Fruit fly (Drosophila melanogaster) whole organism, adult: Measurements from ENCODE around the gene TAF1B.
A peak's percentile ranks its signal among the peaks of the same experiment; 100 is the strongest.

Experiments used
- CG11617 ChIP-seq: fragments of 200-800 bp; sonication (Bioruptor generic); optimal IDR thresholded peaks from 2 replicates; lab custom pipeline; 2017; ENCODE audit warnings: mild to moderate bottlenecking, missing biosample characterization, missing genetic modification reagents, missing genetic modification characterization
- CG12768 ChIP-seq: fragments of 200-800 bp; sonication (Bioruptor generic); optimal IDR thresholded peaks from 2 replicates; lab custom pipeline; 2017; ENCODE audit warnings: missing biosample characterization, missing genetic modification characterization, mild to moderate bottlenecking, moderate library complexity, missing genetic modification reagents
- CG14711 ChIP-seq: fragments of 200-800 bp; sonication (Bioruptor generic); optimal IDR thresholded peaks from 2 replicates; lab custom pipeline; 2018; ENCODE audit warnings: missing biosample characterization, mild to moderate bottlenecking, missing genetic modification characterization, moderate library complexity
- CG1620 ChIP-seq: fragments of 200-800 bp; sonication (Bioruptor generic); optimal IDR thresholded peaks from 2 replicates; lab custom pipeline; 2016; ENCODE audit warnings: missing biosample characterization, missing genetic modification characterization
- CG33017 ChIP-seq: fragments of 200-800 bp; sonication (Bioruptor generic); optimal IDR thresholded peaks from 2 replicates; lab custom pipeline; 2018; ENCODE audit warnings: missing biosample characterization, mild to moderate bottlenecking, missing genetic modification characterization, moderate library complexity
- CG5204 ChIP-seq: fragments of 200-800 bp; sonication (Bioruptor generic); optimal IDR thresholded peaks from 2 replicates; lab custom pipeline; 2016; ENCODE audit warnings: missing biosample characterization, missing genetic modification characterization
- CG7045 ChIP-seq: fragments of 200-800 bp; sonication (Bioruptor generic); optimal IDR thresholded peaks from 2 replicates; lab custom pipeline; 2017; ENCODE audit warnings: missing biosample characterization, mild to moderate bottlenecking, missing genetic modification characterization
- CG7101 ChIP-seq: fragments of 200-800 bp; sonication (Bioruptor generic); optimal IDR thresholded peaks from 2 replicates; lab custom pipeline; 2018; ENCODE audit warnings: missing biosample characterization, mild to moderate bottlenecking, missing genetic modification characterization, moderate library complexity
- Clk ChIP-seq: fragments of 200-800 bp; sonication (Bioruptor generic); optimal IDR thresholded peaks from 2 replicates; lab custom pipeline; 2017; ENCODE audit warnings: missing biosample characterization, missing genetic modification characterization
- Crg-1 ChIP-seq: fragments of 200-800 bp; sonication (Bioruptor generic); optimal IDR thresholded peaks from 2 replicates; lab custom pipeline; 2016; ENCODE audit warnings: missing biosample characterization, missing genetic modification characterization
- Hr96 ChIP-seq: fragments of 200-800 bp; sonication (Bioruptor generic); optimal IDR thresholded peaks from 2 replicates; lab custom pipeline; 2016; ENCODE audit warnings: missing biosample characterization, missing genetic modification characterization
- Mnt ChIP-seq: fragments of 200-800 bp; sonication (Bioruptor generic); optimal IDR thresholded peaks from 2 replicates; lab custom pipeline; 2016; ENCODE audit warnings: missing biosample characterization, mild to moderate bottlenecking, missing genetic modification characterization
- bab1 ChIP-seq: fragments of 200-800 bp; sonication (Bioruptor generic); optimal IDR thresholded peaks from 3 replicates; lab custom pipeline; 2019; ENCODE audit warnings: missing biosample characterization, mild to moderate bottlenecking, missing genetic modification characterization, moderate library complexity
- cic ChIP-seq: fragments of 200-800 bp; sonication (Bioruptor generic); optimal IDR thresholded peaks from 2 replicates; lab custom pipeline; 2017; ENCODE audit warnings: missing biosample characterization, mild to moderate bottlenecking, missing genetic modification characterization, moderate library complexity
- cnc ChIP-seq, 2 experiments: fragments of >200 bp; optimal IDR thresholded peaks; 2 replicates each; lab custom pipeline; 2017
- kay ChIP-seq: fragments of 200-800 bp; sonication (Bioruptor generic); peaks from one replicate; lab custom pipeline; 2016; ENCODE audit warnings: missing biosample characterization, missing genetic modification characterization, borderline replicate concordance
- ovo ChIP-seq: fragments of 200-800 bp; sonication (Bioruptor generic); optimal IDR thresholded peaks from 2 replicates; lab custom pipeline; 2016; ENCODE audit warnings: missing biosample characterization, missing genetic modification characterization
- pad ChIP-seq: fragments of 200-800 bp; sonication (Bioruptor generic); optimal IDR thresholded peaks from 3 replicates; lab custom pipeline; 2017; ENCODE audit warnings: missing biosample characterization, missing genetic modification characterization, mild to moderate bottlenecking, moderate library complexity, missing genetic modification reagents
- tj ChIP-seq: fragments of 200-800 bp; sonication (Bioruptor generic); optimal IDR thresholded peaks from 3 replicates; lab custom pipeline; 2017; ENCODE audit warnings: missing biosample characterization, mild to moderate bottlenecking, missing genetic modification characterization, moderate library complexity
- toe ChIP-seq: fragments of 200-800 bp; sonication (Bioruptor generic); optimal IDR thresholded peaks from 2 replicates; lab custom pipeline; 2016; ENCODE audit warnings: missing biosample characterization, missing genetic modification characterization

Gene TAF1B

dm6 chr3R:10153957-10154685, 10.1 kb upstream of the TAF1B start:
- TF ChIP-seq CG7101 (tag; lab: Kevin White, UChicago) (no peak), Mnt (GFP tag; lab: Kevin White, UChicago) (no peak), CG12768 (GFP tag; lab: Kevin White, UChicago) (no peak), CG14711 (tag; lab: Kevin White, UChicago) (no peak), ovo (GFP tag; lab: Kevin White, UChicago) (no peak), bab1 (GFP tag; lab: Kevin White, UChicago) (no peak), cic (GFP tag; lab: Kevin White, UChicago) (no peak), CG11617 (GFP tag; lab: Kevin White, UChicago) (no peak), cnc (optimal IDR thresholded peaks at IDR 0.05; lab: Kevin White, UChicago) (no peak), Clk (GFP tag; lab: Kevin White, UChicago) (no peak), CG1620 (GFP tag; lab: Kevin White, UChicago) (no peak), CG7045 (GFP tag; lab: Kevin White, UChicago) (no peak), kay (no peak), Hr96 (GFP tag; lab: Kevin White, UChicago) (no peak), tj (no peak), CG33017 (tag; lab: Kevin White, UChicago) (no peak), Crg-1 (GFP tag; lab: Kevin White, UChicago) (no peak), pad (no peak)

dm6 chr3R:10151830-10152513, 8.0 kb upstream of the TAF1B start, which contains the start of gene CG34303:
Gene CG34303 (minus strand): TSS chr3R:10151880.
- TF ChIP-seq bab1 (GFP tag; lab: Kevin White, UChicago), result no peak
- no peak for TF ChIP-seq ovo (GFP tag; lab: Kevin White, UChicago)
- no peak for TF ChIP-seq kay
- no peak for TF ChIP-seq CG7101 (tag; lab: Kevin White, UChicago)
- TF ChIP-seq cnc (optimal IDR thresholded peaks at IDR 0.05; lab: Kevin White, UChicago), result no peak
- TF ChIP-seq CG1620 (GFP tag; lab: Kevin White, UChicago), result no peak
- TF ChIP-seq CG5204, result no peak
- TF ChIP-seq CG7045 (GFP tag; lab: Kevin White, UChicago), result no peak
- TF ChIP-seq Mnt (GFP tag; lab: Kevin White, UChicago), result no peak
- no peak for TF ChIP-seq Crg-1 (GFP tag; lab: Kevin White, UChicago)

DNA sequence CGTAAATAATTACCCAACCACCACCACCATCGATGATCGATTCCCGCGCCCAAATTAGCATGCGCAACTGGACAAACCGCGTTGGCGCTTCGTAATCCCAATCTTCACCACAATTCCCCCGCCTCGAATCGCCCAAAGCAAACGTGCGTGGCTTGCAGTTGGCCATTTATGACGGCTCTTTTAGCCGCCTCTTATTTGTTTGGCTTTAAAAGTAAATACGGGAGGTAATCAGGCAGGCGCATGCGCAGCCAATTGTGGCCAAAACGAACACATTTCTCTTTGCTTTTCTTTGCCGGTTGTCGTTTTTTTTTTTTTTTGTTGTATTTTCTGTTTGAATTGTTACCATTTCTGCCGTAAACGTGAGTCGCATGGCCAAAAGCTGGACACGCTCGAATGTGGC, 6.6 kb upstream of the TAF1B start:
- TF ChIP-seq tj (no peak), CG12768 (GFP tag; lab: Kevin White, UChicago) (no peak), Mnt (GFP tag; lab: Kevin White, UChicago) (no peak), toe (no peak), pad (no peak), CG1620 (GFP tag; lab: Kevin White, UChicago) (no peak), bab1 (GFP tag; lab: Kevin White, UChicago) (no peak), CG11617 (GFP tag; lab: Kevin White, UChicago) (no peak), Hr96 (GFP tag; lab: Kevin White, UChicago) (no peak), Clk (GFP tag; lab: Kevin White, UChicago) (no peak), ovo (GFP tag; lab: Kevin White, UChicago) (no peak), Crg-1 (GFP tag; lab: Kevin White, UChicago) (no peak), CG5204 (no peak), cic (GFP tag; lab: Kevin White, UChicago) (no peak)

DNA sequence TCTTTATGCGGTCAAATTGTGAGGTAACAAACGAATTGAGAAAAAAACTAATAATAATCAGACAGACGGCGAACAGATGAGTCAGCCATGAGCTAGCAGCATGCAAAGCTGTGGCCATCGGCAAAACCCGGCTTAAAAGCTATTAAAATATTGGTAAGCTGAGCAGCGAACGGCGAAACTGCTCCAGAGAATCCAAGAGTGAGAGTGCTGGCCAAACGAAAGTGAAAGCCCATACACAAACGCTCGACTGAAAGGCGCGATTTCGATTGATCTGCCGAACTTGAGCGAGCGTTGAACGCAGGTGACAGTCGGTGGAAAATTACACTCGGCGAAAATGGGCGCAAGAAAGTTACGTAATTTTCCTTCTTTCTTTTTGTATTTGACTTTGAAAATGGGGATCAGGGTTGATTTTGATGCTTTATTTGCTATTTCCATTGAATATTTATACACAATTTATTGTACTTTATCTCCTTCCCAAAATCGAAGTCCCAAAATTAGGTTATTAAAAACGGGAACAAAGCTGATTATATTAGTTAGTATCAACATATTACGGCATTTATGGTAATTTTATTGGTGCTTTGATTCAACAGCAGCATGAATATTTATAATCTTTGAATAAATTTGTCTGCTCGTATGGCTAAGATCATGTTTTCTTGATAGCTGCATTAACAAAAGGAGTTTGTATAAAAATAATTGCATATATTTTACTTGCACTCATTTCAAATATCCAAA, 5.8 kb upstream of the TAF1B start:
- TF ChIP-seq CG5204, result no peak
- TF ChIP-seq tj, result no peak
- TF ChIP-seq toe, result no peak
- no peak for TF ChIP-seq ovo (GFP tag; lab: Kevin White, UChicago)
- no peak for TF ChIP-seq Clk (GFP tag; lab: Kevin White, UChicago)
- TF ChIP-seq CG14711 (tag; lab: Kevin White, UChicago), result no peak
- TF ChIP-seq kay, result no peak
- no peak for TF ChIP-seq CG12768 (GFP tag; lab: Kevin White, UChicago)
- TF ChIP-seq CG7101 (tag; lab: Kevin White, UChicago), result no peak
- no peak for TF ChIP-seq bab1 (GFP tag; lab: Kevin White, UChicago)
- TF ChIP-seq cic (GFP tag; lab: Kevin White, UChicago), result no peak

DNA sequence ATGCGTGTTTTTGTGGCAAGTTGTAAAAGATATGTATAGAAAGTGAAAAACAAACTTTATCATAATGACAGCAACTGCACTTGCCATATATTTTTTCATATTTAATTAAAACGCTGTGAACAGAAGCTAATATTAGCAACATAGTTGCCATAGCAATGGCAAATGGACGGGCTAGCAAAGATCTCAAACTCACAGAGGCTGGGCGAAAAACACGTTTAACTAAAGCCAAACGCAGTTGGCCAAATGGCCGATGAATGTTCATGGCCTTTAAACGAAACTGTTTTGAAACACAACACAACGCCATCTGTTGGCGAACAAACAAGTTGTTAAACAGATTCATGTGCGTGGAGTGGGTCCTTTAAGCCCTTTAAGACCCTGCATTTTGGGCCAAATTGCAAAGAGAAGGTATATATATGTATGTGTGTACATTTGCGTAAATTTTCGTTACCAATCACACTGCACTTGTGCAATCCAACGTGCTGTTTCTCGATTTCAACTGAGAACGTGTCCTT, 4.4 kb upstream of the TAF1B start:
- TF ChIP-seq CG7045 (GFP tag; lab: Kevin White, UChicago) (no peak), kay (peak; percentile 57)

- no peak for TF ChIP-seq CG1620 (GFP tag; lab: Kevin White, UChicago)
- no peak for TF ChIP-seq CG7101 (tag; lab: Kevin White, UChicago)
- no peak for TF ChIP-seq cic (GFP tag; lab: Kevin White, UChicago)
- TF ChIP-seq CG5204, result no peak
- no peak for TF ChIP-seq Clk (GFP tag; lab: Kevin White, UChicago)
- TF ChIP-seq Crg-1 (GFP tag; lab: Kevin White, UChicago), result no peak
- no peak for TF ChIP-seq tj
- no peak for TF ChIP-seq CG33017 (tag; lab: Kevin White, UChicago)
- TF ChIP-seq CG12768 (GFP tag; lab: Kevin White, UChicago), result no peak
- no peak for TF ChIP-seq Mnt (GFP tag; lab: Kevin White, UChicago)
- TF ChIP-seq pad, result no peak
- TF ChIP-seq CG11617 (GFP tag; lab: Kevin White, UChicago), result no peak
- TF ChIP-seq ovo (GFP tag; lab: Kevin White, UChicago), result no peak
- TF ChIP-seq toe, result no peak
- TF ChIP-seq bab1 (GFP tag; lab: Kevin White, UChicago), result no peak
Measured at dm6 chr3R:10147176-10147575, 3.2 kb upstream of the TAF1B start.
